Fruit fly (Drosophila melanogaster): ENCODE data around the gene CG9259.

CG9259 gene

dm6 chr2L:21108759-21109282, 19.6 kb downstream of the CG9259 start (continued):
- TF ChIP-seq bab2 (GFP tag; optimal IDR thresholded peaks at IDR 0.05) (peak; percentile 48), CG17802 (tag; optimal IDR thresholded peaks at IDR 0.05) (no peak), wek (GFP tag; optimal IDR thresholded peaks at IDR 0.05) (no peak), Dref (GFP tag; IDR thresholded peaks at IDR 0.05) (no peak), ewg (GFP tag; optimal IDR thresholded peaks at IDR 0.05) (peak; percentile 48), CG7271 (tag; optimal IDR thresholded peaks at IDR 0.05) (no peak), lola (GFP tag; optimal IDR thresholded peaks at IDR 0.05) (peak in 1 of 3 experiments; percentile 82), Sry-β (GFP tag; optimal IDR thresholded peaks at IDR 0.05) (peak; percentile 23), HHEX (GFP tag; optimal IDR thresholded peaks at IDR 0.05) (peak; percentile 15), CG16815 (GFP tag; optimal IDR thresholded peaks at IDR 0.05) (peak; percentile 21), CG12744 (GFP tag; optimal IDR thresholded peaks at IDR 0.05) (no peak), B-H1 (GFP tag; IDR thresholded peaks at IDR 0.05) (peak; percentile 37; the same call in 2 of the 3 replicates), aop (GFP tag; IDR thresholded peaks at IDR 0.05) (no peak), fd3F (GFP tag; optimal IDR thresholded peaks at IDR 0.05) (peak; percentile 36), jumu (GFP tag; optimal IDR thresholded peaks at IDR 0.05) (peak; percentile 13), CG42726 (GFP tag; IDR thresholded peaks at IDR 0.05; ENCODE audit: partially characterized antibody) (no peak), CG11398 (GFP tag; optimal IDR thresholded peaks at IDR 0.05) (no peak), bsh (GFP tag; optimal IDR thresholded peaks at IDR 0.05) (peak in 1 of 2 experiments; percentile 78), D19A (tag; optimal IDR thresholded peaks at IDR 0.05) (peak; percentile 71), Antp (GFP tag; optimal IDR thresholded peaks at IDR 0.05) (peak; percentile 8), ems (GFP tag; optimal IDR thresholded peaks at IDR 0.05) (peak; percentile 44), CG10147 (GFP tag; optimal IDR thresholded peaks at IDR 0.05) (peak; percentile 43), CG14441 (GFP tag; IDR thresholded peaks at IDR 0.05) (0 out of 2 replicates have a peak, but pooled peaks have one; percentile 37), Atf3 (GFP tag; optimal IDR thresholded peaks at IDR 0.05) (peak; percentile 33), en (GFP tag; optimal IDR thresholded peaks at IDR 0.05) (peak; percentile 30), CG2202 (tag; optimal IDR thresholded peaks at IDR 0.05) (peak; percentile 33), Oli (tag; optimal IDR thresholded peaks at IDR 0.05) (peak; percentile 72), CoRest (tag; optimal IDR thresholded peaks at IDR 0.05) (peak; percentile 75), CTCF (GFP tag; optimal IDR thresholded peaks at IDR 0.05) (peak; percentile 89), dan (GFP tag; IDR thresholded peaks at IDR 0.05) (no peak), ken (GFP tag; IDR thresholded peaks at IDR 0.05) (no peak), zfh2 (GFP tag; optimal IDR thresholded peaks at IDR 0.05) (peak; percentile 6), yki (optimal IDR thresholded peaks at IDR 0.05) (no peak), CG6683 (GFP tag; optimal IDR thresholded peaks at IDR 0.05) (no peak), CG10321 (GFP tag; IDR thresholded peaks at IDR 0.05) (no peak), zen2 (GFP tag; IDR thresholded peaks at IDR 0.05; ENCODE audit: partially characterized antibody) (no peak), H2.0 (GFP tag; IDR thresholded peaks at IDR 0.05) (peak; percentile 59), Ets65A (GFP tag) (peak; percentile 7), CG9797 (GFP tag; optimal IDR thresholded peaks at IDR 0.05) (no peak), CG31441 (GFP tag; IDR thresholded peaks at IDR 0.05) (peak; percentile 49), CG3838 (GFP tag; optimal IDR thresholded peaks at IDR 0.05) (peak; percentile 41), nerfin-1 (tag; optimal IDR thresholded peaks at IDR 0.05) (peak; percentile 12), Six4 (GFP tag; optimal IDR thresholded peaks at IDR 0.05) (no peak), CG15011 (GFP tag; optimal IDR thresholded peaks at IDR 0.05) (no peak), CG15696 (tag; optimal IDR thresholded peaks at IDR 0.05) (peak; percentile 55), kni (GFP tag; optimal IDR thresholded peaks at IDR 0.05) (no peak), CG5180 (GFP tag; optimal IDR thresholded peaks at IDR 0.05) (no peak), Atf-2 (GFP tag; optimal IDR thresholded peaks at IDR 0.05) (peak; percentile 53), crp (GFP tag; optimal IDR thresholded peaks at IDR 0.05) (peak; percentile 8 to 82), cg (GFP tag; optimal IDR thresholded peaks at IDR 0.05) (no peak)

Data from whole organism, embryonic.